Worm (Caenorhabditis elegans) whole organism, L4 larva: ENCODE results near the gene K01H12.4.

ENCODE experiments used
- ama-1 ChIP-seq: fragments of 150-350 bp; optimal IDR thresholded peaks from 2 replicates; lab custom pipeline; 2014; ENCODE audit warnings: inconsistent platforms, mixed read lengths
- ceh-82 ChIP-seq: sonication (generic microtip); optimal IDR thresholded peaks from 2 replicates; lab custom pipeline; 2017; ENCODE audit warnings: missing biosample characterization, missing genetic modification characterization
- mep-1 ChIP-seq: fragments of 150-350 bp; sonication (generic microtip); optimal IDR thresholded peaks from 3 replicates; lab custom pipeline; 2014; ENCODE audit warnings: missing biosample characterization, missing genetic modification characterization
- nhr-28 ChIP-seq: fragments of 150-350 bp; optimal IDR thresholded peaks from 2 replicates; lab custom pipeline; 2014; ENCODE audit warnings: missing biosample characterization, missing genetic modification characterization
- nhr-77 ChIP-seq: fragments of 150-350 bp; optimal IDR thresholded peaks from 2 replicates; lab custom pipeline; 2014; ENCODE audit warnings: missing biosample characterization, missing genetic modification characterization
- pha-4 ChIP-seq, 2 experiments: fragments of 150-350 bp in 1 of 2; fragments of 200-800 bp in 1 of 2; sonication (Bioruptor generic) in 1 of 2; IDR thresholded peaks in 1 of 2; optimal IDR thresholded peaks in 1 of 2; 2 replicates each; pipeline versions ENCODE4 v1.3.6 to Lab custom; 2014 to 2022; ENCODE audit warnings: missing genetic modification characterization in 2 of 2, missing genetic modification reagents in 2 of 2, missing biosample characterization in 1 of 2, missing compliant biosample characterization in 1 of 2

ce11 chrIV:9712782-9713181 is at the start of gene K01H12.4:
- TF ChIP-seq nhr-28 (tag; lab: Kevin White, UChicago): no peak
- no peak for TF ChIP-seq ama-1 (lab: Kevin White, UChicago)
- no peak for TF ChIP-seq nhr-77 (tag; lab: Kevin White, UChicago)
- TF ChIP-seq ceh-82 (tag; lab: Kevin White, UChicago): no peak
- TF ChIP-seq pha-4 (GFP tag; IDR thresholded peaks at IDR 0.05; lab: Robert Waterston, UW): no peak
- no peak for TF ChIP-seq pha-4 (tag; optimal IDR thresholded peaks at IDR 0.05; lab: Kevin White, UChicago)
- no peak for TF ChIP-seq mep-1 (tag; lab: Kevin White, UChicago)
